Fruit fly (Drosophila melanogaster) whole organism, pupa: Measurements from ENCODE around the gene CG42464.

Experiments
- CG10348 ChIP-seq: fragments of 200-800 bp; sonication (Bioruptor generic); IDR thresholded peaks from 2 replicates; pipeline ENCODE4 v1.3.6; 2022; ENCODE audit warnings: missing biosample characterization, missing genetic modification characterization
- CG12605 ChIP-seq: fragments of 200-800 bp; sonication (Bioruptor generic); IDR thresholded peaks from 2 replicates; pipeline ENCODE4 v1.3.6; 2022; ENCODE audit warnings: missing biosample characterization, missing genetic modification characterization
- CG13204 ChIP-seq: fragments of 200-800 bp; sonication (Bioruptor generic); optimal IDR thresholded peaks from 2 replicates; lab custom pipeline; 2018; ENCODE audit warnings: missing biosample characterization, mild to moderate bottlenecking, missing genetic modification characterization, moderate library complexity
- CG14655 ChIP-seq: fragments of 200-800 bp; sonication (Bioruptor generic); optimal IDR thresholded peaks from 3 replicates; lab custom pipeline; 2017; ENCODE audit warnings: mild to moderate bottlenecking, missing biosample characterization, missing genetic modification reagents, missing genetic modification characterization
- CG15710 ChIP-seq: fragments of 200-800 bp; sonication (Bioruptor generic); optimal IDR thresholded peaks from 2 replicates; lab custom pipeline; 2018; ENCODE audit warnings: missing biosample characterization, mild to moderate bottlenecking, missing genetic modification characterization, moderate library complexity
- CG17806 ChIP-seq: fragments of 200-800 bp; sonication (Bioruptor generic); optimal IDR thresholded peaks from 2 replicates; lab custom pipeline; 2018; ENCODE audit warnings: missing biosample characterization, mild to moderate bottlenecking, missing genetic modification characterization, moderate library complexity
- CG32121 ChIP-seq: fragments of 200-800 bp; sonication (Bioruptor generic); IDR thresholded peaks from 2 replicates; pipeline ENCODE4 v1.3.6; 2022; ENCODE audit warnings: missing biosample characterization, missing genetic modification characterization
- CG34367 ChIP-seq: fragments of 200-800 bp; sonication (Bioruptor generic); optimal IDR thresholded peaks from 2 replicates; lab custom pipeline; 2018; ENCODE audit warnings: missing biosample characterization, mild to moderate bottlenecking, missing genetic modification characterization
- CG4496 ChIP-seq: fragments of 200-800 bp; sonication (Bioruptor generic); IDR thresholded peaks from 3 replicates; pipeline ENCODE4 v1.3.6; 2022; ENCODE audit warnings: missing biosample characterization, missing genetic modification characterization
- CG8159 ChIP-seq: fragments of 200-800 bp; sonication (Bioruptor generic); optimal IDR thresholded peaks from 3 replicates; lab custom pipeline; 2018; ENCODE audit warnings: missing biosample characterization, mild to moderate bottlenecking, missing genetic modification characterization, moderate library complexity
- CG8301 ChIP-seq: fragments of 200-800 bp; sonication (Bioruptor generic); optimal IDR thresholded peaks from 2 replicates; lab custom pipeline; 2018; ENCODE audit warnings: missing biosample characterization, mild to moderate bottlenecking, missing genetic modification characterization
- CG9948 ChIP-seq: fragments of 200-800 bp; sonication (Bioruptor generic); optimal IDR thresholded peaks from 2 replicates; lab custom pipeline; 2018; ENCODE audit warnings: missing biosample characterization, mild to moderate bottlenecking, missing genetic modification characterization, moderate library complexity
- D1 ChIP-seq: fragments of 200-800 bp; sonication (Bioruptor generic); optimal IDR thresholded peaks from 2 replicates; lab custom pipeline; 2018; ENCODE audit warnings: missing biosample characterization, mild to moderate bottlenecking, missing genetic modification characterization, moderate library complexity
- EcR ChIP-seq: fragments of 200-800 bp; sonication (Bioruptor generic); optimal IDR thresholded peaks from 3 replicates; lab custom pipeline; 2019; ENCODE audit warnings: missing biosample characterization, missing genetic modification characterization, mild to moderate bottlenecking, moderate library complexity, missing genetic modification reagents
- Ets98B ChIP-seq: fragments of 200-800 bp; sonication (Bioruptor generic); IDR thresholded peaks from 2 replicates; pipeline ENCODE4 v1.3.6; 2022; ENCODE audit warnings: missing biosample characterization, missing genetic modification characterization
- Pif1A ChIP-seq: fragments of 200-800 bp; sonication (Bioruptor generic); optimal IDR thresholded peaks from 3 replicates; lab custom pipeline; 2016; ENCODE audit warnings: missing biosample characterization, missing genetic modification characterization
- Pif1B ChIP-seq: fragments of 200-800 bp; sonication (Bioruptor generic); optimal IDR thresholded peaks from 3 replicates; lab custom pipeline; 2016; ENCODE audit warnings: missing biosample characterization, missing genetic modification characterization
- Snoo ChIP-seq: fragments of 200-800 bp; sonication (Bioruptor generic); optimal IDR thresholded peaks from 3 replicates; lab custom pipeline; 2017; ENCODE audit warnings: missing biosample characterization, mild to moderate bottlenecking, missing genetic modification characterization, inconsistent platforms
- fd96Ca ChIP-seq: fragments of 200-800 bp; sonication (Bioruptor generic); IDR thresholded peaks from 3 replicates; pipeline ENCODE4 v1.3.6; 2022; ENCODE audit warnings: missing biosample characterization, missing genetic modification characterization
- gl ChIP-seq: fragments of 200-800 bp; sonication (Bioruptor generic); optimal IDR thresholded peaks from 2 replicates; lab custom pipeline; 2018; ENCODE audit warnings: missing biosample characterization, mild to moderate bottlenecking, missing genetic modification characterization
- rn ChIP-seq: fragments of 200-800 bp; sonication (Bioruptor generic); IDR thresholded peaks from 2 replicates; pipeline ENCODE4 v1.3.6; 2022; ENCODE audit warnings: missing biosample characterization, missing genetic modification characterization

CG42464 gene

DNA sequence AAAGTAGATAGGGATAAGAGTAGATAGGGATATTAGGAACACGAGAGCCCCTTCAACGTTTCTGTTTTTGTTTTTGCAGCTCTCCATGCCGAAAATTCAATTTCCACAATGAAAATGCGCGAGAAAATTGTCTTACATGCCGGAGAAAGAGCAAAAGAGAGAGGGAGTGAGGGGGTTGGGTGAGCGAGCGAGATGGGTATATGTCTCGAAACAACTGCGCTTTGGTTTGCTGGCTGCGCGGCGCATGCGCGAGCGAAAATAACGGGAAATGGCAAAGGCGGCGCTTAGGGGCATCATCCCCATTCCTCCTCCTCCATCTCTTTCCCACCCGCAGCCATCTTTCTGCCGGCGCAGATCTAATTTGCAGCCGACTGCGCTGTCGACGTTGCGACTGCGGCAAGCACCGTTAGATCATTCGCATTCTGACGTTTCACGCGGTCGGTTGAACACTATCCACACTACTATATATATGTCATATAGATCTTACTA is 36.9 kb upstream of the CG42464 start, which contains the start of gene Drgx:
Gene Drgx, plus strand, starts transcription at position 439 of the 489 bp plus-strand sequence.
- TF ChIP-seq D1 (tag; lab: Kevin White, UChicago) (peak; percentile 3), Pif1A (GFP tag; lab: Kevin White, UChicago) (no peak), CG32121 (GFP tag; lab: Robert Waterston, UW) (peak; percentile 20; the same call in 1 of the 2 replicates), Ets98B (GFP tag; lab: Robert Waterston, UW) (0 out of 2 replicates have a peak, but pooled peaks have one; percentile 12)
- TF ChIP-seq, all 21 proteins: peak for 3

DNA sequence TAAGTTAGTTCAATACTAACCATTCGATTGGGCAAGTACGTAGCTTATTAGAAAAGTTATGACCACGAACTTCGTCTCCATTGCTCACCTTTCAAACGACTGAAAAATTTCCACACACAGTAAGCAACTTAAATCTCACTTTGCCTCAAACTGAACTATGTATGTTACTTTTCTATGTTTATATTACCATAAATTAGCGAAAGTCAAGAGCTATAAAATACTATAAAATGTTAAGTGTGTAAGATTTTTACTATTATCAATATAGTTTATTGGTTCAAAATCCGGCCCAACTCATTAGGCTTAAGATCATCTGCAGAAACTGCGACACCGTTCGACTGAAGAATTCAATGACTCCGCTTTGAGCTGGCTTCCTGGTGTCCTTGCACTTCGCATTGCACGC is 30.8 kb upstream of the CG42464 start, which contains the start of gene Sfp24Ba:
Gene Sfp24Ba, minus strand, starts transcription at position 101 of the 400 bp plus-strand sequence.
- no peak for TF ChIP-seq CG8301 (tag; lab: Kevin White, UChicago)
- no peak for TF ChIP-seq gl (tag; lab: Kevin White, UChicago)
- TF ChIP-seq CG10348 (GFP tag; lab: Robert Waterston, UW) = no peak
- TF ChIP-seq EcR (GFP tag; lab: Kevin White, UChicago) = no peak
- TF ChIP-seq CG4496 (GFP tag; lab: Robert Waterston, UW) = no peak
- TF ChIP-seq Snoo (tag; lab: Kevin White, UChicago) = no peak
- no peak for TF ChIP-seq CG8159 (tag; lab: Kevin White, UChicago)
- no peak for TF ChIP-seq fd96Ca (GFP tag; lab: Robert Waterston, UW)
- TF ChIP-seq CG32121 (GFP tag; lab: Robert Waterston, UW) = no peak
- TF ChIP-seq CG34367 (tag; lab: Kevin White, UChicago) = no peak
- no peak for TF ChIP-seq CG17806
- no peak for TF ChIP-seq Pif1A (GFP tag; lab: Kevin White, UChicago)
- TF ChIP-seq CG12605 (GFP tag; lab: Robert Waterston, UW) = no peak
- no peak for TF ChIP-seq rn (GFP tag; lab: Robert Waterston, UW)
- TF ChIP-seq CG15710 (tag; lab: Kevin White, UChicago) = no peak
- TF ChIP-seq Pif1B = no peak
- no peak for TF ChIP-seq CG14655 (GFP tag; lab: Kevin White, UChicago)
- TF ChIP-seq CG13204 = no peak

DNA sequence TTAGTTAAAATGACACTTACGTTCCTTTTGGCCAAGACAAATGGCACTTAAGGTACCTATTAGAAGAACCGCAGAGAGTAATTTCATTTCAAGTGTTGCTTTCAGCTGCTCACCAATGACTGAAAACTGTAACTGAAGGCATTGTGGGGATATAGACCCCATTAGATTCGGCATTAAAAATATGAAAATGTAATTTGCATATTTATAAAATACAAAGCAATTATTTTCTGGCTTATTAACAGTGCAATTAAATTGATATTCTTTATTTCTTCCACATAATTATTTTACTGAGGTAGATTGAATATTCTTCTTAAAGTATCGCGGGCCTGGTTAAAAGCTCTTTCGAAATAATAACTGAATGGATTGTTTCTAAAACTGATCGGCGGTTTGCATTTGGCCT is 30.2 kb upstream of the CG42464 start, which contains the start of gene Sfp24Bd:
Gene Sfp24Bd, minus strand, starts transcription at position 101 of the 400 bp plus-strand sequence.
- TF ChIP-seq EcR (GFP tag; lab: Kevin White, UChicago) (no peak), CG8301 (tag; lab: Kevin White, UChicago) (no peak), CG13204 (no peak), CG32121 (GFP tag; lab: Robert Waterston, UW) (no peak), CG34367 (tag; lab: Kevin White, UChicago) (no peak), CG15710 (tag; lab: Kevin White, UChicago) (no peak), gl (tag; lab: Kevin White, UChicago) (no peak), Ets98B (GFP tag; lab: Robert Waterston, UW) (no peak), Snoo (tag; lab: Kevin White, UChicago) (no peak), CG4496 (GFP tag; lab: Robert Waterston, UW) (no peak), CG17806 (no peak), D1 (tag; lab: Kevin White, UChicago) (no peak), CG8159 (tag; lab: Kevin White, UChicago) (no peak), CG12605 (GFP tag; lab: Robert Waterston, UW) (no peak), fd96Ca (GFP tag; lab: Robert Waterston, UW) (no peak), Pif1B (no peak)
- TF ChIP-seq, all 21 proteins: peak for 0

DNA sequence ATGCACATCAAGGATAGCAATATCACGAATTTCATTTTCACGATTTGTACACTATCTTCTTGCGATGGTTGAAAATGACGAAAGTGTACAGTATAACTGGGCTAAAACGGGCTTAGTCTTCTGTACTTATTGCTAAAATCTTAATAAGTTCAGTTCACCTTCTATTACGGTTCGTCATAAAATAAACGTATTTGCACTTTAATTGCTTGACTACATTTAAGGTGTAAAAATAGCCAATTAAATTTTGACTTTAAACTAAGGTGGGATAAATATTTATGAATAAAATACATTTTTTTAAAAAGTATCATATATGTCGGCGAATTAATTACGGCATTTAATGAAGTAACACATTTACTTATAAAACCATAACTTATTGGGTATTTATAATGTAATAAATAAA is 29.6 kb upstream of the CG42464 start, which contains the start of gene Sfp24Bb:
Gene Sfp24Bb, minus strand, starts transcription at position 101 of the 400 bp plus-strand sequence.
- no peak for TF ChIP-seq Snoo (tag; lab: Kevin White, UChicago)
- TF ChIP-seq Ets98B (GFP tag; lab: Robert Waterston, UW) = no peak
- TF ChIP-seq CG4496 (GFP tag; lab: Robert Waterston, UW) = no peak
- no peak for TF ChIP-seq CG14655 (GFP tag; lab: Kevin White, UChicago)
- no peak for TF ChIP-seq CG32121 (GFP tag; lab: Robert Waterston, UW)
- TF ChIP-seq rn (GFP tag; lab: Robert Waterston, UW) = no peak
- TF ChIP-seq fd96Ca (GFP tag; lab: Robert Waterston, UW) = no peak
- no peak for TF ChIP-seq CG13204
- no peak for TF ChIP-seq CG9948 (tag; lab: Kevin White, UChicago)
- TF ChIP-seq CG12605 (GFP tag; lab: Robert Waterston, UW) = no peak

DNA sequence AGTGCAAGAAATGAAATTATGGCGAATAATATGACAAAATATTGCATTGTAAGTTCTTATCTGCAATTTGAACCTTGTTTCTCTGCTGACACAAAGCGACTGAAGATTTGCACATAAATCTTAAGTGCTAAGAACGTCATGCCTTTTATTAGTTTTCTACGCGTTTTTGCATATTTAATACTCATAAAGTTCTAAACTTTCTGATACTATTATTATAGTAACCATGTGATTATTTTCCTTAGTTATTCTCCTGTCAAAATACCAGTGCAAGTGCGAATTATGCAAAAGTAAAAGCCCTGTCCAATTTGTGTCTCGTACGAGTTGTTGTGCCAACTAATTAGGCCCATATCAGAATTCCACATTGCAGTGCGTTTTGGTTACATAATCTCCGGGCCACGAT is 28.8 kb upstream of the CG42464 start, which contains the start of gene Sfp24Bc:
Gene Sfp24Bc, minus strand, starts transcription at position 101 of the 400 bp plus-strand sequence.
- TF ChIP-seq CG12605 (GFP tag; lab: Robert Waterston, UW) (no peak), gl (tag; lab: Kevin White, UChicago) (no peak), CG15710 (tag; lab: Kevin White, UChicago) (no peak), CG9948 (tag; lab: Kevin White, UChicago) (no peak), CG8301 (tag; lab: Kevin White, UChicago) (no peak)

DNA sequence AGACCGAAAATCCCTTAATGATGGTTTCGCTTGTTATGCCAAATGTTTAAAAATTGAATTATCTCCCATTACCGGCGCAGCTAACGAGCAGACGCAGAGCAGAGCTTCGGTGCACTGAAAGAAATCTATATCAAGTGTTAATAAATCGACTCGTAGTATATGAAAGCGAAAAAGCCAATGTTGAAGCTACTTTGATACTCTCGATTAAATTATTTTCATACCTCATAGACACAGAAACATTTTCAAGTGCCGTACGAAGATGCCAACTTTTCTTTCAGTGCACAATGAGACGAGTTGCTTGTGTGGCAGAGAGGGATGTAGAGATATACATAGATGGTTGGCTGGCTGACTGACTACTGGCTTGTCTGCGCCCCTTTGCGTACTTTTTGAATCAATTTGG is 23.5 kb upstream of the CG42464 start:
- TF ChIP-seq CG4496 (GFP tag; lab: Robert Waterston, UW) (no peak), CG9948 (tag; lab: Kevin White, UChicago) (no peak), D1 (tag; lab: Kevin White, UChicago) (no peak), CG13204 (no peak), rn (GFP tag; lab: Robert Waterston, UW) (no peak), Pif1B (no peak), CG12605 (GFP tag; lab: Robert Waterston, UW) (no peak), CG8159 (tag; lab: Kevin White, UChicago) (no peak), CG17806 (no peak), CG34367 (tag; lab: Kevin White, UChicago) (no peak), Pif1A (GFP tag; lab: Kevin White, UChicago) (no peak), EcR (GFP tag; lab: Kevin White, UChicago) (no peak), CG8301 (tag; lab: Kevin White, UChicago) (no peak), CG14655 (GFP tag; lab: Kevin White, UChicago) (no peak), gl (tag; lab: Kevin White, UChicago) (no peak), CG10348 (GFP tag; lab: Robert Waterston, UW) (no peak), CG15710 (tag; lab: Kevin White, UChicago) (no peak), fd96Ca (GFP tag; lab: Robert Waterston, UW) (no peak), Snoo (tag; lab: Kevin White, UChicago) (no peak)
